Fruit fly (Drosophila melanogaster): ENCODE results near the gene CG3176.

DNA sequence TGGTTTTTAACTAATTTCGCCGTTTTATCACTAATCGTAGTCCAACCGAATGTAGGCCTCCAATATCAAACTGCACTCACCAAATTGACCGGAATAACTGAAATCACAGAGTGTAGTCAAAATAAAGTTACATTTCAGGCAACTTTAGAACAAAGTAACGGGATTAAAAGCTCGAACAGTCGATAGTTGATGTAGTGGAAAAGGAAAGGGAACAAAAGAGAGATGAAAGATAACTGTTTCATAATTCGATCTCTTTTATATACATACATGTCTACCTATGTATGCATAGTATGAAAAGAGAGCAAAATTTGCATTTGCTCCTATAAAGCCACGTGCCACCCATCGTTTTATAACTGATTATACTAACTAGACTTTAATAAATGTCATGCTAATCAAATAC, 11.0 kb upstream of the CG3176 start, which contains the start of gene CG32816:
- TF ChIP-seq E2f2 (GFP tag; IDR thresholded peaks at IDR 0.05) (no peak), nau (GFP tag; optimal IDR thresholded peaks at IDR 0.05) (no peak)

Measured in whole organism, embryonic.